Fruit fly (Drosophila melanogaster): Measurements from ENCODE around the gene ftz-f1.

Gene ftz-f1

dm6 chr3L:18810469-18810868 is 9.4 kb upstream of the ftz-f1 start:
- TF ChIP-seq fkh (GFP tag; optimal IDR thresholded peaks at IDR 0.05), result peak; percentile 16
- TF ChIP-seq Eip93F (GFP tag; optimal IDR thresholded peaks at IDR 0.05), result no peak
- no peak for TF ChIP-seq OdsH (GFP tag; optimal IDR thresholded peaks at IDR 0.05)

- TF ChIP-seq CG6808 (GFP tag; optimal IDR thresholded peaks at IDR 0.05), result no peak
- TF ChIP-seq topi (GFP tag; optimal IDR thresholded peaks at IDR 0.05), result no peak
- TF ChIP-seq Ets21C (GFP tag; optimal IDR thresholded peaks at IDR 0.05), result no peak
- no peak for TF ChIP-seq fkh (GFP tag; optimal IDR thresholded peaks at IDR 0.05)
- TF ChIP-seq svp (GFP tag), result no peak
- TF ChIP-seq CG9139 (GFP tag; optimal IDR thresholded peaks at IDR 0.05), result no peak
Observed at dm6 chr3L:18809067-18809466, 8.0 kb upstream of the ftz-f1 start.

dm6 chr3L:18800100-18800841 is 838 bp downstream of the ftz-f1 start:
- TF ChIP-seq vri (GFP tag; optimal IDR thresholded peaks at IDR 0.05) (peak; percentile 18), CG10669 (GFP tag; optimal IDR thresholded peaks at IDR 0.05) (no peak), Hr4 (GFP tag; optimal IDR thresholded peaks at IDR 0.05) (no peak), Eip78C (GFP tag) (peak; percentile 26), CG31627 (GFP tag; optimal IDR thresholded peaks at IDR 0.05) (no peak), ss (GFP tag; optimal IDR thresholded peaks at IDR 0.05) (peak; percentile 48 to 54), acj6 (GFP tag; optimal IDR thresholded peaks at IDR 0.05) (no peak), Sox14 (GFP tag; optimal IDR thresholded peaks at IDR 0.05) (peak; percentile 3), Lpt (GFP tag; optimal IDR thresholded peaks at IDR 0.05) (peak; percentile 73), CG3919 (GFP tag; optimal IDR thresholded peaks at IDR 0.05) (peak; percentile 47), achi (GFP tag; optimal IDR thresholded peaks at IDR 0.05) (no peak), svp (GFP tag) (peak; percentile 42), CG11762 (GFP tag; optimal IDR thresholded peaks at IDR 0.05; ENCODE audit: insufficient read depth) (no peak), Blimp-1 (GFP tag; optimal IDR thresholded peaks at IDR 0.05) (peak; percentile 99), fkh (GFP tag; optimal IDR thresholded peaks at IDR 0.05) (peak; percentile 29), topi (GFP tag; optimal IDR thresholded peaks at IDR 0.05) (peak; percentile 7), Ets21C (GFP tag; optimal IDR thresholded peaks at IDR 0.05) (no peak), esn (GFP tag; optimal IDR thresholded peaks at IDR 0.05) (no peak), Gug (GFP tag; IDR thresholded peaks at IDR 0.05) (no peak), salr (GFP tag; optimal IDR thresholded peaks at IDR 0.05) (peak in 1 of 2 experiments; percentile 15), CG32006 (GFP tag; optimal IDR thresholded peaks at IDR 0.05) (peak; percentile 23), lz (GFP tag; optimal IDR thresholded peaks at IDR 0.05) (no peak), eg (GFP tag; IDR thresholded peaks at IDR 0.05) (peak; percentile 67; the same call in 2 of the 3 replicates), CG6854 (GFP tag; optimal IDR thresholded peaks at IDR 0.05) (peak; percentile 18), CG9139 (GFP tag; optimal IDR thresholded peaks at IDR 0.05) (no peak), cyc (GFP tag; optimal IDR thresholded peaks at IDR 0.05) (no peak), CG6792 (GFP tag; optimal IDR thresholded peaks at IDR 0.05) (no peak), dsx (GFP tag; optimal IDR thresholded peaks at IDR 0.05; ENCODE audit: poor library complexity, severe bottlenecking) (peak; percentile 28), CG34406 (GFP tag; optimal IDR thresholded peaks at IDR 0.05) (no peak), Ets96B (tag; optimal IDR thresholded peaks at IDR 0.05) (peak; percentile 1), CG6163 (GFP tag; IDR thresholded peaks at IDR 0.05) (peak; percentile 63; the same call in 2 of the 3 replicates), Hr38 (GFP tag; optimal IDR thresholded peaks at IDR 0.05) (no peak), CG6276 (GFP tag; optimal IDR thresholded peaks at IDR 0.05) (peak; percentile 71), Eip75B (GFP tag; optimal IDR thresholded peaks at IDR 0.05) (peak; percentile 74), CG6808 (GFP tag; optimal IDR thresholded peaks at IDR 0.05) (peak; percentile 44), Sox102F (GFP tag; optimal IDR thresholded peaks at IDR 0.05) (peak; percentile 23), CG15336 (GFP tag; IDR thresholded peaks at IDR 0.05) (peak; percentile 56), spab (GFP tag; optimal IDR thresholded peaks at IDR 0.05) (no peak), CG3032 (tag; optimal IDR thresholded peaks at IDR 0.05) (peak; percentile 26), CG1621 (tag; optimal IDR thresholded peaks at IDR 0.05) (peak; percentile 62), Sox15 (GFP tag; optimal IDR thresholded peaks at IDR 0.05) (no peak), CG10631 (GFP tag; optimal IDR thresholded peaks at IDR 0.05) (no peak), Eip93F (GFP tag; optimal IDR thresholded peaks at IDR 0.05) (no peak), CG16779 (tag; optimal IDR thresholded peaks at IDR 0.05) (peak; percentile 9)

All from whole organism, prepupa.